Worm (Caenorhabditis elegans): ENCODE results near the gene tbc-8.

tbc-8 gene

ce11 chrIII:10357598-10358186 is 7.1 kb upstream of the tbc-8 start, which contains the start of gene umps-1:
TSS of gene umps-1 (minus strand) at chrIII:10357648.
- TF ChIP-seq nhr-25 (tag; optimal IDR thresholded peaks at IDR 0.05) (peak; percentile 60), hmg-11 (tag; optimal IDR thresholded peaks at IDR 0.05) (peak; percentile 62), mml-1 (tag; optimal IDR thresholded peaks at IDR 0.05) (no peak), ceh-82 (tag; optimal IDR thresholded peaks at IDR 0.05) (no peak), ama-1 (optimal IDR thresholded peaks at IDR 0.05) (no peak), nfya-1 (tag; optimal IDR thresholded peaks at IDR 0.05; ENCODE audit: insufficient read depth) (peak; percentile 93), mdl-1 (tag; optimal IDR thresholded peaks at IDR 0.05) (no peak), ceh-9 (tag; optimal IDR thresholded peaks at IDR 0.05) (no peak), ceh-16 (tag; optimal IDR thresholded peaks at IDR 0.05) (no peak), lin-15B (tag; optimal IDR thresholded peaks at IDR 0.05) (peak; percentile 73), nhr-43 (tag; optimal IDR thresholded peaks at IDR 0.05; ENCODE audit: poor library complexity, severe bottlenecking) (peak; percentile 45), unc-62 (GFP tag; optimal IDR thresholded peaks at IDR 0.05) (no peak), egl-5 (tag; optimal IDR thresholded peaks at IDR 0.05) (no peak), snpc-4 (tag; optimal IDR thresholded peaks at IDR 0.05) (no peak), nhr-237 (tag; optimal IDR thresholded peaks at IDR 0.05) (no peak), nhr-77 (tag; optimal IDR thresholded peaks at IDR 0.05) (no peak), elt-3 (tag; optimal IDR thresholded peaks at IDR 0.05) (no peak), ceh-28 (tag; optimal IDR thresholded peaks at IDR 0.05) (no peak), fkh-2 (tag; optimal IDR thresholded peaks at IDR 0.05) (no peak), daf-12 (tag; optimal IDR thresholded peaks at IDR 0.05) (no peak), pha-4 (tag; optimal IDR thresholded peaks at IDR 0.05) (peak; percentile 92), nhr-23 (tag; optimal IDR thresholded peaks at IDR 0.05) (peak; percentile 90), nhr-11 (tag; optimal IDR thresholded peaks at IDR 0.05) (no peak), nhr-12 (tag; optimal IDR thresholded peaks at IDR 0.05) (no peak), nhr-67 (tag; optimal IDR thresholded peaks at IDR 0.05) (no peak), elt-2 (tag; optimal IDR thresholded peaks at IDR 0.05) (peak; percentile 41), aly-2 (tag; optimal IDR thresholded peaks at IDR 0.05) (no peak), unc-39 (tag; optimal IDR thresholded peaks at IDR 0.05) (no peak), eor-1 (tag; optimal IDR thresholded peaks at IDR 0.05) (no peak), skn-1 (tag; optimal IDR thresholded peaks at IDR 0.05) (peak; percentile 48), egl-27 (tag; optimal IDR thresholded peaks at IDR 0.05) (no peak), ZK546.5 (tag; optimal IDR thresholded peaks at IDR 0.05) (no peak), tbx-2 (tag; optimal IDR thresholded peaks at IDR 0.05) (no peak), zag-1 (tag; optimal IDR thresholded peaks at IDR 0.05) (no peak), R02D3.7 (tag; optimal IDR thresholded peaks at IDR 0.05) (no peak), lin-39 (tag; optimal IDR thresholded peaks at IDR 0.05) (peak; percentile 26), sea-2 (GFP tag; optimal IDR thresholded peaks at IDR 0.05) (no peak), jun-1 (tag; optimal IDR thresholded peaks at IDR 0.05) (no peak), nhr-28 (tag; optimal IDR thresholded peaks at IDR 0.05) (no peak), pqm-1 (tag; optimal IDR thresholded peaks at IDR 0.05) (peak; percentile 49), ztf-4 (tag; optimal IDR thresholded peaks at IDR 0.05) (no peak), elt-1 (tag; optimal IDR thresholded peaks at IDR 0.05) (no peak), ztf-11 (tag; optimal IDR thresholded peaks at IDR 0.05) (no peak), lsy-12 (tag; optimal IDR thresholded peaks at IDR 0.05) (peak; percentile 20), nhr-76 (tag; optimal IDR thresholded peaks at IDR 0.05) (no peak), fkh-10 (GFP tag; optimal IDR thresholded peaks at IDR 0.05) (no peak), fos-1 (tag; optimal IDR thresholded peaks at IDR 0.05) (no peak)
